Worm (Caenorhabditis elegans) whole organism, L4 larva: ENCODE measurements around the gene C25E10.13.

Source experiments
- Y75B8A.6 ChIP-seq: fragments of 200-800 bp; sonication (Bioruptor generic); IDR thresholded peaks from 2 replicates; pipeline ENCODE4 v1.3.6; 2022; ENCODE audit warnings: missing genetic modification reagents, missing genetic modification characterization, missing compliant biosample characterization
- aly-2 ChIP-seq: sonication (generic microtip); optimal IDR thresholded peaks from 2 replicates; lab custom pipeline; 2018; ENCODE audit warnings: missing biosample characterization, missing genetic modification characterization
- ceh-32 ChIP-seq: sonication (generic microtip); optimal IDR thresholded peaks from 2 replicates; lab custom pipeline; 2016; ENCODE audit warnings: mild to moderate bottlenecking, missing genetic modification characterization, missing compliant biosample characterization; ENCODE audit not compliant: poor library complexity
- ceh-44 ChIP-seq: fragments of 200-800 bp; sonication (Bioruptor generic); IDR thresholded peaks from 2 replicates; pipeline ENCODE4 v1.3.6; 2022; ENCODE audit warnings: missing genetic modification reagents, missing genetic modification characterization, missing compliant biosample characterization
- daf-8 ChIP-seq: fragments of 200-800 bp; sonication (Bioruptor generic); IDR thresholded peaks from 2 replicates; pipeline ENCODE4 v1.3.6; 2022; ENCODE audit warnings: missing genetic modification characterization, missing compliant biosample characterization
- dve-1 ChIP-seq: sonication (generic microtip); optimal IDR thresholded peaks from 2 replicates; lab custom pipeline; 2017; ENCODE audit warnings: antibody characterized with exemption, mild to moderate bottlenecking, missing genetic modification characterization, missing compliant biosample characterization; ENCODE audit not compliant: insufficient read depth
- hlh-11 ChIP-seq: fragments of 200-800 bp; sonication (Bioruptor generic); optimal IDR thresholded peaks from 2 replicates; lab custom pipeline; 2018; ENCODE audit warnings: mild to moderate bottlenecking, missing genetic modification characterization, missing compliant biosample characterization
- hmg-1.1 ChIP-seq: fragments of 200-800 bp; sonication (Bioruptor generic); IDR thresholded peaks from 2 replicates; pipeline ENCODE4 v1.3.6; 2022; ENCODE audit warnings: missing genetic modification reagents, missing genetic modification characterization, missing compliant biosample characterization
- madf-9 ChIP-seq: fragments of 200-800 bp; sonication (Bioruptor generic); conservative IDR thresholded peaks from 2 replicates; pipeline ENCODE4 v1.3.6; 2022; ENCODE audit warnings: missing genetic modification reagents, missing genetic modification characterization, missing compliant biosample characterization
- mxl-2 ChIP-seq: fragments of 200-800 bp; sonication (Bioruptor generic); conservative IDR thresholded peaks from 2 replicates; pipeline ENCODE4 v1.3.6; 2022; ENCODE audit warnings: missing genetic modification reagents, missing genetic modification characterization, missing compliant biosample characterization
- nhr-111 ChIP-seq: fragments of 200-800 bp; sonication (Bioruptor generic); optimal IDR thresholded peaks from 2 replicates; lab custom pipeline; 2018; ENCODE audit warnings: mild to moderate bottlenecking, missing genetic modification characterization, missing compliant biosample characterization
- nhr-237 ChIP-seq: sonication (generic microtip); optimal IDR thresholded peaks from 2 replicates; lab custom pipeline; 2017; ENCODE audit warnings: missing biosample characterization, missing genetic modification characterization
- pqm-1 ChIP-seq: sonication (generic microtip); optimal IDR thresholded peaks from 2 replicates; lab custom pipeline; 2017; ENCODE audit warnings: missing biosample characterization, missing genetic modification characterization
- rbr-2 ChIP-seq: sonication (generic microtip); optimal IDR thresholded peaks from 2 replicates; lab custom pipeline; 2016; ENCODE audit warnings: missing genotype, missing genetic modification characterization, missing compliant biosample characterization

The C25E10.13 gene

ce11 chrV:9108219-9108618 is 48.7 kb downstream of the C25E10.13 start, which contains the start of gene F21C10.18:
Gene F21C10.18 (plus strand): TSS chrV:9108519.
- TF ChIP-seq nhr-237 (tag; lab: Kevin White, UChicago) (no peak), madf-9 (no peak), Y75B8A.6 (no peak), mxl-2 (GFP tag; lab: Robert Waterston, UW) (no peak), hmg-1.1 (GFP tag; lab: Robert Waterston, UW) (no peak), hlh-11 (no peak), aly-2 (no peak), nhr-111 (no peak), dve-1 (no peak), daf-8 (GFP tag; lab: Robert Waterston, UW) (no peak), ceh-32 (tag; lab: Kevin White, UChicago) (no peak)

- TF ChIP-seq ceh-44 (GFP tag; lab: Robert Waterston, UW) = no peak
- no peak for TF ChIP-seq rbr-2
- TF ChIP-seq pqm-1 (tag; lab: Kevin White, UChicago) = no peak
Observed at ce11 chrV:9109281-9109680, 49.8 kb downstream of the C25E10.13 start, which contains the start of gene pqn-31. Gene pqn-31 (plus strand): TSS chrV:9109581.
